Fruit fly (Drosophila melanogaster) whole organism, embryonic: ENCODE results near the gene SMSr.

Experiments
- Atf3 ChIP-seq: fragments of 200-800 bp; sonication (Bioruptor generic); optimal IDR thresholded peaks from 3 replicates; lab custom pipeline; 2016; ENCODE audit warnings: missing biosample characterization, missing genetic modification characterization
- CG10147 ChIP-seq: fragments of 200-800 bp; sonication (Bioruptor generic); optimal IDR thresholded peaks from 2 replicates; lab custom pipeline; 2019; ENCODE audit warnings: missing biosample characterization, mild to moderate bottlenecking, missing genetic modification characterization, moderate library complexity
- CG10959 ChIP-seq: fragments of 200-800 bp; sonication (Bioruptor generic); IDR thresholded peaks from 2 replicates; pipeline ENCODE4 v1.3.6; 2022; ENCODE audit warnings: missing biosample characterization, missing genetic modification characterization
- CG1233 ChIP-seq: fragments of 200-800 bp; sonication (Bioruptor generic); optimal IDR thresholded peaks from 4 replicates; lab custom pipeline; 2018; ENCODE audit warnings: missing biosample characterization, mild to moderate bottlenecking, missing genetic modification characterization
- CG12391 ChIP-seq: fragments of 200-800 bp; sonication (Bioruptor generic); optimal IDR thresholded peaks from 3 replicates; lab custom pipeline; 2018; ENCODE audit warnings: missing biosample characterization, mild to moderate bottlenecking, missing genetic modification characterization, moderate library complexity
- CG17186 ChIP-seq: fragments of 200-800 bp; sonication (Bioruptor generic); optimal IDR thresholded peaks from 3 replicates; lab custom pipeline; 2017; ENCODE audit warnings: missing biosample characterization, missing genetic modification reagents, missing genetic modification characterization
- CG17568 ChIP-seq: fragments of 200-800 bp; sonication (Bioruptor generic); optimal IDR thresholded peaks from 2 replicates; lab custom pipeline; 2018; ENCODE audit warnings: missing biosample characterization, mild to moderate bottlenecking, missing genetic modification characterization, moderate library complexity
- CG30020 ChIP-seq: fragments of 200-800 bp; optimal IDR thresholded peaks from 2 replicates; lab custom pipeline; 2019; ENCODE audit warnings: missing biosample characterization, mild to moderate bottlenecking, missing genetic modification characterization, moderate library complexity
- CG30431 ChIP-seq: fragments of 200-800 bp; sonication (Bioruptor generic); optimal IDR thresholded peaks from 2 replicates; lab custom pipeline; 2017; ENCODE audit warnings: missing biosample characterization, missing genetic modification characterization
- CG34376 ChIP-seq: fragments of 200-800 bp; sonication (Bioruptor generic); optimal IDR thresholded peaks from 2 replicates; lab custom pipeline; 2018; ENCODE audit warnings: missing biosample characterization, mild to moderate bottlenecking, missing genetic modification characterization
- CG6683 ChIP-seq: fragments of 200-800 bp; sonication (Bioruptor generic); optimal IDR thresholded peaks from 2 replicates; lab custom pipeline; 2017; ENCODE audit warnings: missing biosample characterization, mild to moderate bottlenecking, missing genetic modification characterization, missing genetic modification reagents
- CG7745 ChIP-seq: fragments of 200-800 bp; sonication (Bioruptor generic); optimal IDR thresholded peaks from 2 replicates; lab custom pipeline; 2018; ENCODE audit warnings: missing biosample characterization, mild to moderate bottlenecking, missing genetic modification characterization, moderate library complexity
- CG7963 ChIP-seq: fragments of 200-800 bp; sonication (Bioruptor generic); IDR thresholded peaks from 3 replicates; pipeline ENCODE4 v1.3.6; 2022; ENCODE audit warnings: missing biosample characterization, missing genetic modification characterization; ENCODE audit not compliant: partially characterized antibody
- CG8290 ChIP-seq, 3 experiments: fragments of 200-800 bp; sonication (Bioruptor generic); optimal IDR thresholded peaks; 2 replicates each; lab custom pipeline; 2016 to 2019; ENCODE audit warnings: missing biosample characterization in 3 of 3, missing genetic modification characterization in 3 of 3, mild to moderate bottlenecking in 2 of 3, moderate library complexity in 1 of 3
- CG9817 ChIP-seq: fragments of 200-800 bp; sonication (Bioruptor generic); optimal IDR thresholded peaks from 2 replicates; lab custom pipeline; 2018; ENCODE audit warnings: missing biosample characterization, mild to moderate bottlenecking, missing genetic modification characterization, moderate library complexity
- CG9876 ChIP-seq: fragments of 200-800 bp; sonication (Bioruptor generic); optimal IDR thresholded peaks from 2 replicates; lab custom pipeline; 2016; ENCODE audit warnings: missing biosample characterization, missing genetic modification characterization
- CHES-1-like ChIP-seq: fragments of 200-800 bp; sonication (Bioruptor generic); optimal IDR thresholded peaks from 2 replicates; lab custom pipeline; 2016; ENCODE audit warnings: missing biosample characterization, missing genetic modification characterization
- CkIIα-i1 ChIP-seq: fragments of 200-800 bp; sonication (Bioruptor generic); IDR thresholded peaks from 2 replicates; pipeline ENCODE4 v1.3.6; 2022; ENCODE audit warnings: missing biosample characterization, missing genetic modification characterization
- Deaf1 ChIP-seq: fragments of 200-800 bp; optimal IDR thresholded peaks from 3 replicates; lab custom pipeline; 2019; ENCODE audit warnings: missing biosample characterization, mild to moderate bottlenecking, missing genetic modification characterization, moderate library complexity
- Eip74EF ChIP-seq, 2 experiments: fragments of 200-800 bp in 1 of 2; fragments of >200 bp in 1 of 2; sonication (Bioruptor generic) in 1 of 2; optimal IDR thresholded peaks; 2 replicates each; lab custom pipeline; 2017 to 2019; ENCODE audit warnings: missing biosample characterization in 2 of 2, missing genetic modification characterization in 2 of 2, mild to moderate bottlenecking in 1 of 2, moderate library complexity in 1 of 2
- Ets65A ChIP-seq: fragments of 200-800 bp; sonication (Bioruptor generic); peaks from one replicate; lab custom pipeline; 2016; ENCODE audit warnings: missing biosample characterization, missing genetic modification characterization
- Fer1 ChIP-seq: fragments of 200-800 bp; sonication (Bioruptor generic); optimal IDR thresholded peaks from 2 replicates; lab custom pipeline; 2017; ENCODE audit warnings: missing biosample characterization, mild to moderate bottlenecking, missing genetic modification characterization
- H2.0 ChIP-seq: fragments of 200-800 bp; sonication (Bioruptor generic); IDR thresholded peaks from 2 replicates; pipeline ENCODE4 v1.3.6; 2022; ENCODE audit warnings: missing biosample characterization, missing genetic modification characterization
- HHEX ChIP-seq: fragments of 200-800 bp; sonication (Bioruptor generic); optimal IDR thresholded peaks from 3 replicates; lab custom pipeline; 2017; ENCODE audit warnings: missing biosample characterization, mild to moderate bottlenecking, missing genetic modification characterization, missing genetic modification reagents
- NK7.1 ChIP-seq: fragments of 200-800 bp; sonication (Bioruptor generic); optimal IDR thresholded peaks from 3 replicates; lab custom pipeline; 2016; ENCODE audit warnings: missing biosample characterization, missing genetic modification characterization
- Neu2 ChIP-seq: fragments of 200-800 bp; sonication (Bioruptor generic); optimal IDR thresholded peaks from 3 replicates; lab custom pipeline; 2016; ENCODE audit warnings: missing biosample characterization, missing genetic modification characterization, borderline replicate concordance
- Nf-YA ChIP-seq: fragments of 200-800 bp; sonication (Bioruptor generic); IDR thresholded peaks from 2 replicates; pipeline ENCODE4 v1.3.6; 2022; ENCODE audit warnings: missing biosample characterization, missing genetic modification characterization
- Taf1 ChIP-seq: fragments of 200-800 bp; sonication (Bioruptor generic); IDR thresholded peaks from 2 replicates; pipeline ENCODE4 v1.3.6; 2022; ENCODE audit warnings: missing biosample characterization, missing genetic modification characterization
- Xbp1 ChIP-seq: fragments of 200-800 bp; sonication (Bioruptor generic); optimal IDR thresholded peaks from 3 replicates; lab custom pipeline; 2016; ENCODE audit warnings: missing biosample characterization, mild to moderate bottlenecking, missing genetic modification characterization
- ase ChIP-seq: fragments of 200-800 bp; sonication (Bioruptor generic); IDR thresholded peaks from 3 replicates; pipeline ENCODE4 v1.3.6; 2022; ENCODE audit warnings: missing biosample characterization, missing genetic modification characterization
- cad ChIP-seq: fragments of >200 bp; optimal IDR thresholded peaks from 2 replicates; lab custom pipeline; 2017; ENCODE audit warnings: missing biosample characterization, missing genetic modification characterization
- cg ChIP-seq: fragments of 200-800 bp; sonication (Bioruptor generic); optimal IDR thresholded peaks from 3 replicates; lab custom pipeline; 2019; ENCODE audit warnings: missing biosample characterization, mild to moderate bottlenecking, missing genetic modification characterization, moderate library complexity
- chn ChIP-seq: fragments of 200-800 bp; sonication (Bioruptor generic); optimal IDR thresholded peaks from 2 replicates; lab custom pipeline; 2016; ENCODE audit warnings: missing biosample characterization, missing genetic modification characterization
- crc ChIP-seq: fragments of 200-800 bp; sonication (Bioruptor generic); optimal IDR thresholded peaks from 2 replicates; lab custom pipeline; 2016; ENCODE audit warnings: missing biosample characterization, missing genetic modification characterization
- crp ChIP-seq, 2 experiments: fragments of 200-800 bp; sonication (Bioruptor generic); optimal IDR thresholded peaks; 2 replicates in 1 of 2; 3 replicates in 1 of 2; lab custom pipeline; 2017; ENCODE audit warnings: missing biosample characterization in 2 of 2, missing genetic modification characterization in 2 of 2, mild to moderate bottlenecking in 1 of 2, moderate library complexity in 1 of 2
- dati ChIP-seq: fragments of 200-800 bp; sonication (Bioruptor generic); IDR thresholded peaks from 2 replicates; pipeline ENCODE4 v1.3.6; 2022; ENCODE audit warnings: missing biosample characterization, missing genetic modification characterization
- fd96Cb ChIP-seq: fragments of 200-800 bp; sonication (Bioruptor generic); optimal IDR thresholded peaks from 2 replicates; lab custom pipeline; 2018; ENCODE audit warnings: missing biosample characterization, mild to moderate bottlenecking, missing genetic modification characterization, moderate library complexity
- gsb ChIP-seq: fragments of 200-800 bp; sonication (Bioruptor generic); IDR thresholded peaks from 2 replicates; pipeline ENCODE4 v1.3.6; 2022; ENCODE audit warnings: missing biosample characterization, missing genetic modification characterization
- her ChIP-seq: fragments of 200-800 bp; sonication (Bioruptor generic); optimal IDR thresholded peaks from 2 replicates; lab custom pipeline; 2016; ENCODE audit warnings: missing biosample characterization, missing genetic modification characterization
- jumu ChIP-seq: fragments of 200-800 bp; sonication (Bioruptor generic); optimal IDR thresholded peaks from 3 replicates; lab custom pipeline; 2016; ENCODE audit warnings: missing biosample characterization, missing genetic modification characterization
- kah ChIP-seq: fragments of 200-800 bp; sonication (Bioruptor generic); optimal IDR thresholded peaks from 2 replicates; lab custom pipeline; 2018; ENCODE audit warnings: missing biosample characterization, mild to moderate bottlenecking, missing genetic modification characterization
- lmd ChIP-seq: fragments of 200-800 bp; sonication (Bioruptor generic); IDR thresholded peaks from 2 replicates; pipeline ENCODE4 v1.3.6; 2022; ENCODE audit warnings: missing biosample characterization, missing genetic modification characterization
- lola ChIP-seq, 3 experiments: fragments of >200 bp in 2 of 3; fragments of 200-800 bp in 1 of 3; sonication (Bioruptor generic) in 1 of 3; optimal IDR thresholded peaks; 2 replicates each; lab custom pipeline; 2017 to 2019; ENCODE audit warnings: missing biosample characterization in 3 of 3, missing genetic modification characterization in 3 of 3, mild to moderate bottlenecking in 1 of 3, moderate library complexity in 1 of 3
- sima ChIP-seq: fragments of 200-800 bp; sonication (Bioruptor generic); optimal IDR thresholded peaks from 2 replicates; lab custom pipeline; 2016; ENCODE audit warnings: missing biosample characterization, missing genetic modification characterization
- tio ChIP-seq: fragments of 200-800 bp; sonication (Bioruptor generic); optimal IDR thresholded peaks from 2 replicates; lab custom pipeline; 2017; ENCODE audit warnings: missing biosample characterization, missing genetic modification characterization, inconsistent platforms
- unc-4 ChIP-seq: fragments of 200-800 bp; sonication (Bioruptor generic); IDR thresholded peaks from 2 replicates; pipeline ENCODE4 v1.3.6; 2022; ENCODE audit warnings: missing biosample characterization, missing genetic modification characterization; ENCODE audit not compliant: partially characterized antibody
- usp ChIP-seq: fragments of >200 bp; optimal IDR thresholded peaks from 2 replicates; lab custom pipeline; 2017; ENCODE audit warnings: missing biosample characterization, missing genetic modification characterization
- wor ChIP-seq: fragments of 200-800 bp; sonication (Bioruptor generic); IDR thresholded peaks from 2 replicates; pipeline ENCODE4 v1.3.6; 2022; ENCODE audit warnings: missing biosample characterization, missing genetic modification characterization

Gene SMSr

dm6 chr3L:7356386-7357117 is 24.7 kb downstream of the SMSr start, which contains the start of gene CTCF:
Gene CTCF, minus strand, starts transcription at chr3L:7356713.
- TF ChIP-seq CkIIα-i1 (GFP tag; lab: Robert Waterston, UW) (no peak), CG8290 (GFP tag; optimal IDR thresholded peaks at IDR 0.05; lab: Kevin White, UChicago) (peak; percentile 59), CG8290 (tag; optimal IDR thresholded peaks at IDR 0.05; lab: Kevin White, UChicago) (peak in 1 of 2 experiments; percentile 55), lola (GFP tag; optimal IDR thresholded peaks at IDR 0.05; lab: Kevin White, UChicago) (peak in 1 of 3 experiments; percentile 16), gsb (GFP tag; lab: Robert Waterston, UW) (no peak), CG30431 (GFP tag; lab: Kevin White, UChicago) (peak; percentile 24), Deaf1 (tag; lab: Kevin White, UChicago) (no peak), CG34376 (GFP tag; lab: Kevin White, UChicago) (peak; percentile 85), CG10959 (GFP tag; lab: Robert Waterston, UW) (no peak), Taf1 (GFP tag; lab: Robert Waterston, UW) (no peak), kah (GFP tag; lab: Kevin White, UChicago) (no peak), dati (GFP tag; lab: Robert Waterston, UW) (no peak), chn (peak; percentile 18), lmd (GFP tag; lab: Robert Waterston, UW) (peak; percentile 52; the same call in 1 of the 2 replicates), Ets65A (peak; percentile 91), CG7745 (tag; lab: Kevin White, UChicago) (no peak), unc-4 (GFP tag; lab: Robert Waterston, UW) (peak; percentile 88), Atf3 (peak; percentile 20), wor (no peak; the same call in 1 of the 2 replicates), CG9876 (GFP tag; lab: Kevin White, UChicago) (peak; percentile 36), H2.0 (GFP tag; lab: Robert Waterston, UW) (no peak), Fer1 (GFP tag; lab: Kevin White, UChicago) (peak; percentile 62), CG17568 (GFP tag; lab: Kevin White, UChicago) (no peak), Eip74EF (GFP tag; optimal IDR thresholded peaks at IDR 0.05; lab: Kevin White, UChicago) (no peak), CG7963 (GFP tag; lab: Robert Waterston, UW) (peak; percentile 68), CG9817 (peak; percentile 16), sima (GFP tag; lab: Kevin White, UChicago) (no peak), CG10147 (GFP tag; lab: Kevin White, UChicago) (peak; percentile 32), CHES-1-like (GFP tag; lab: Kevin White, UChicago) (peak; percentile 30), Nf-YA (GFP tag; lab: Robert Waterston, UW) (no peak), cad (GFP tag; lab: Kevin White, UChicago) (no peak), CG1233 (GFP tag; lab: Kevin White, UChicago) (peak; percentile 38), CG12391 (tag; lab: Kevin White, UChicago) (peak; percentile 43), crp (GFP tag; optimal IDR thresholded peaks at IDR 0.05; lab: Kevin White, UChicago) (peak in 1 of 2 experiments; percentile 72), CG30020 (peak; percentile 22), NK7.1 (GFP tag; lab: Kevin White, UChicago) (peak; percentile 20), Neu2 (GFP tag; lab: Kevin White, UChicago) (no peak), crc (no peak), fd96Cb (tag; lab: Kevin White, UChicago) (peak; percentile 25), CG6683 (GFP tag; lab: Kevin White, UChicago) (no peak), ase (GFP tag; lab: Robert Waterston, UW) (0 out of 3 replicates have a peak, but pooled peaks have one; percentile 38), jumu (GFP tag; lab: Kevin White, UChicago) (peak; percentile 54), CG17186 (peak; percentile 61), usp (GFP tag; lab: Kevin White, UChicago) (no peak), HHEX (GFP tag; lab: Kevin White, UChicago) (no peak), Xbp1 (GFP tag; lab: Kevin White, UChicago) (peak; percentile 57), cg (GFP tag; lab: Kevin White, UChicago) (no peak), tio (GFP tag; lab: Kevin White, UChicago) (no peak), her (GFP tag; lab: Kevin White, UChicago) (peak; percentile 20)
